Fruit fly (Drosophila melanogaster) whole organism, embryonic: ENCODE measurements around the gene Arl5.

Source experiments
- Abd-B ChIP-seq: fragments of 200-800 bp; sonication (Bioruptor generic); optimal IDR thresholded peaks from 2 replicates; lab custom pipeline; 2018; ENCODE audit warnings: missing biosample characterization, mild to moderate bottlenecking, missing genetic modification characterization, moderate library complexity
- Ada2b ChIP-seq: fragments of 200-800 bp; sonication (Bioruptor generic); IDR thresholded peaks from 2 replicates; pipeline ENCODE4 v1.3.6; 2022; ENCODE audit warnings: missing biosample characterization, missing genetic modification characterization
- C15 ChIP-seq: fragments of 200-800 bp; sonication (Bioruptor generic); IDR thresholded peaks from 3 replicates; pipeline ENCODE4 v1.3.6; 2022; ENCODE audit warnings: missing biosample characterization, missing genetic modification characterization
- CG10147 ChIP-seq: fragments of 200-800 bp; sonication (Bioruptor generic); optimal IDR thresholded peaks from 2 replicates; lab custom pipeline; 2019; ENCODE audit warnings: missing biosample characterization, mild to moderate bottlenecking, missing genetic modification characterization, moderate library complexity
- CG10274 ChIP-seq: fragments of 200-800 bp; sonication (Bioruptor generic); optimal IDR thresholded peaks from 3 replicates; lab custom pipeline; 2017; ENCODE audit warnings: missing biosample characterization, mild to moderate bottlenecking, missing genetic modification characterization
- CG10431 ChIP-seq: fragments of 200-800 bp; sonication (Bioruptor generic); optimal IDR thresholded peaks from 3 replicates; lab custom pipeline; 2018; ENCODE audit warnings: missing biosample characterization, mild to moderate bottlenecking, missing genetic modification characterization
- CG10654 ChIP-seq: fragments of 200-800 bp; sonication (Bioruptor generic); optimal IDR thresholded peaks from 2 replicates; lab custom pipeline; 2016; ENCODE audit warnings: missing biosample characterization, missing genetic modification characterization
- CG11247 ChIP-seq: fragments of 200-800 bp; sonication (Bioruptor generic); IDR thresholded peaks from 2 replicates; pipeline ENCODE4 v1.3.6; 2022; ENCODE audit warnings: missing biosample characterization, missing genetic modification characterization
- CG11398 ChIP-seq: fragments of 200-800 bp; sonication (Bioruptor generic); optimal IDR thresholded peaks from 2 replicates; lab custom pipeline; 2016; ENCODE audit warnings: missing biosample characterization, missing genetic modification characterization
- CG11695 ChIP-seq: fragments of 200-800 bp; sonication (Bioruptor generic); IDR thresholded peaks from 3 replicates; pipeline ENCODE4 v1.3.6; 2022; ENCODE audit warnings: missing biosample characterization, missing genetic modification characterization
- CG12155 ChIP-seq: fragments of 200-800 bp; sonication (Bioruptor generic); optimal IDR thresholded peaks from 3 replicates; lab custom pipeline; 2016; ENCODE audit warnings: missing biosample characterization, missing genetic modification characterization
- CG18262 ChIP-seq: fragments of 200-800 bp; optimal IDR thresholded peaks from 3 replicates; lab custom pipeline; 2019; ENCODE audit warnings: missing biosample characterization, mild to moderate bottlenecking, missing genetic modification characterization, moderate library complexity
- CG30403 ChIP-seq: fragments of 200-800 bp; sonication (Bioruptor generic); optimal IDR thresholded peaks from 3 replicates; lab custom pipeline; 2016; ENCODE audit warnings: missing biosample characterization, missing genetic modification characterization
- CG3163 ChIP-seq: fragments of 200-800 bp; sonication (Bioruptor generic); optimal IDR thresholded peaks from 3 replicates; lab custom pipeline; 2016; ENCODE audit warnings: missing biosample characterization, missing genetic modification characterization
- CG6254 ChIP-seq: fragments of 200-800 bp; sonication (Bioruptor generic); optimal IDR thresholded peaks from 3 replicates; lab custom pipeline; 2017; ENCODE audit warnings: mild to moderate bottlenecking, missing biosample characterization, missing genetic modification reagents, missing genetic modification characterization
- CG6683 ChIP-seq: fragments of 200-800 bp; sonication (Bioruptor generic); optimal IDR thresholded peaks from 2 replicates; lab custom pipeline; 2017; ENCODE audit warnings: missing biosample characterization, mild to moderate bottlenecking, missing genetic modification characterization, missing genetic modification reagents
- CG6791 ChIP-seq: fragments of 200-800 bp; sonication (Bioruptor generic); IDR thresholded peaks from 3 replicates; pipeline ENCODE4 v1.3.6; 2022; ENCODE audit warnings: missing biosample characterization, missing genetic modification characterization; ENCODE audit not compliant: partially characterized antibody
- CG8089 ChIP-seq: fragments of 200-800 bp; sonication (Bioruptor generic); optimal IDR thresholded peaks from 3 replicates; lab custom pipeline; 2016; ENCODE audit warnings: missing biosample characterization, missing genetic modification characterization
- CG8359 ChIP-seq: fragments of 200-800 bp; sonication (Bioruptor generic); optimal IDR thresholded peaks from 2 replicates; lab custom pipeline; 2017; ENCODE audit warnings: missing biosample characterization, mild to moderate bottlenecking, missing genetic modification characterization, borderline replicate concordance
- CHES-1-like ChIP-seq: fragments of 200-800 bp; sonication (Bioruptor generic); optimal IDR thresholded peaks from 2 replicates; lab custom pipeline; 2016; ENCODE audit warnings: missing biosample characterization, missing genetic modification characterization
- CkIIα-i1 ChIP-seq: fragments of 200-800 bp; sonication (Bioruptor generic); IDR thresholded peaks from 2 replicates; pipeline ENCODE4 v1.3.6; 2022; ENCODE audit warnings: missing biosample characterization, missing genetic modification characterization
- D19B ChIP-seq: fragments of 200-800 bp; sonication (Bioruptor generic); optimal IDR thresholded peaks from 2 replicates; lab custom pipeline; 2017; ENCODE audit warnings: missing biosample characterization, mild to moderate bottlenecking, missing genetic modification characterization
- Dad ChIP-seq: fragments of 200-800 bp; sonication (Bioruptor generic); optimal IDR thresholded peaks from 3 replicates; lab custom pipeline; 2016; ENCODE audit warnings: missing biosample characterization, missing genetic modification characterization
- Doc3 ChIP-seq: fragments of 200-800 bp; sonication (Bioruptor generic); IDR thresholded peaks from 3 replicates; pipeline ENCODE4 v1.3.6; 2022; ENCODE audit warnings: missing biosample characterization, missing genetic modification characterization; ENCODE audit not compliant: partially characterized antibody
- Drgx ChIP-seq: fragments of 200-800 bp; sonication (Bioruptor generic); IDR thresholded peaks from 2 replicates; pipeline ENCODE4 v1.3.6; 2022; ENCODE audit warnings: missing biosample characterization, missing genetic modification characterization
- ERR ChIP-seq: fragments of 200-800 bp; sonication (Bioruptor generic); optimal IDR thresholded peaks from 2 replicates; lab custom pipeline; 2016; ENCODE audit warnings: missing biosample characterization, missing genetic modification characterization
- Ets97D ChIP-seq: fragments of 200-800 bp; sonication (Bioruptor generic); optimal IDR thresholded peaks from 3 replicates; lab custom pipeline; 2016; ENCODE audit warnings: missing biosample characterization, missing genetic modification characterization
- Fer1 ChIP-seq: fragments of 200-800 bp; sonication (Bioruptor generic); optimal IDR thresholded peaks from 2 replicates; lab custom pipeline; 2017; ENCODE audit warnings: missing biosample characterization, mild to moderate bottlenecking, missing genetic modification characterization
- Hmx ChIP-seq: fragments of 200-800 bp; sonication (Bioruptor generic); optimal IDR thresholded peaks from 2 replicates; lab custom pipeline; 2016; ENCODE audit warnings: missing biosample characterization, missing genetic modification characterization
- Hr39 ChIP-seq: fragments of >200 bp; optimal IDR thresholded peaks from 2 replicates; lab custom pipeline; 2017
- Jarid2 ChIP-seq: fragments of 200-800 bp; sonication (Bioruptor generic); optimal IDR thresholded peaks from 3 replicates; lab custom pipeline; 2017; ENCODE audit warnings: mild to moderate bottlenecking, missing biosample characterization, missing genetic modification reagents, missing genetic modification characterization
- Mad ChIP-seq: fragments of 200-800 bp; sonication (Bioruptor generic); optimal IDR thresholded peaks from 2 replicates; lab custom pipeline; 2016; ENCODE audit warnings: missing biosample characterization, missing genetic modification characterization
- Meics ChIP-seq: fragments of 200-800 bp; sonication (Bioruptor generic); optimal IDR thresholded peaks from 2 replicates; lab custom pipeline; 2017; ENCODE audit warnings: missing biosample characterization, mild to moderate bottlenecking, missing genetic modification characterization
- Mes4 ChIP-seq: fragments of 200-800 bp; sonication (Bioruptor generic); optimal IDR thresholded peaks from 2 replicates; lab custom pipeline; 2016; ENCODE audit warnings: missing biosample characterization, missing genetic modification characterization
- NfI ChIP-seq: fragments of 200-800 bp; sonication (Bioruptor generic); optimal IDR thresholded peaks from 3 replicates; lab custom pipeline; 2018; ENCODE audit warnings: missing biosample characterization, mild to moderate bottlenecking, missing genetic modification characterization, moderate library complexity
- Oli ChIP-seq: fragments of 200-800 bp; sonication (Bioruptor generic); optimal IDR thresholded peaks from 2 replicates; lab custom pipeline; 2018; ENCODE audit warnings: missing biosample characterization, mild to moderate bottlenecking, missing genetic modification characterization, moderate library complexity
- Ptx1 ChIP-seq: fragments of 200-800 bp; sonication (Bioruptor generic); IDR thresholded peaks from 2 replicates; pipeline ENCODE4 v1.3.6; 2022; ENCODE audit warnings: missing biosample characterization, missing genetic modification characterization
- Usf ChIP-seq: fragments of 200-800 bp; sonication (Bioruptor generic); optimal IDR thresholded peaks from 2 replicates; lab custom pipeline; 2017; ENCODE audit warnings: missing genotype, missing biosample characterization, missing genetic modification characterization
- YL-1 ChIP-seq: fragments of 200-800 bp; sonication (Bioruptor generic); optimal IDR thresholded peaks from 3 replicates; lab custom pipeline; 2017; ENCODE audit warnings: missing biosample characterization, mild to moderate bottlenecking, missing genetic modification characterization
- ac ChIP-seq: fragments of 200-800 bp; sonication (Bioruptor generic); optimal IDR thresholded peaks from 3 replicates; lab custom pipeline; 2017; ENCODE audit warnings: missing biosample characterization, mild to moderate bottlenecking, missing genetic modification characterization
- crp ChIP-seq, 2 experiments: fragments of 200-800 bp; sonication (Bioruptor generic); optimal IDR thresholded peaks; 2 replicates in 1 of 2; 3 replicates in 1 of 2; lab custom pipeline; 2017; ENCODE audit warnings: missing biosample characterization in 2 of 2, missing genetic modification characterization in 2 of 2, mild to moderate bottlenecking in 1 of 2, moderate library complexity in 1 of 2
- cwo ChIP-seq: fragments of 200-800 bp; sonication (Bioruptor generic); optimal IDR thresholded peaks from 3 replicates; lab custom pipeline; 2017; ENCODE audit warnings: missing biosample characterization, missing genetic modification characterization, mild to moderate bottlenecking, moderate library complexity, missing genetic modification reagents
- grau ChIP-seq: fragments of 200-800 bp; optimal IDR thresholded peaks from 3 replicates; lab custom pipeline; 2019; ENCODE audit warnings: missing biosample characterization, mild to moderate bottlenecking, missing genetic modification characterization, moderate library complexity
- ken ChIP-seq: fragments of 200-800 bp; sonication (Bioruptor generic); IDR thresholded peaks from 3 replicates; pipeline ENCODE4 v1.3.6; 2022; ENCODE audit warnings: missing biosample characterization, missing genetic modification characterization
- lmd ChIP-seq: fragments of 200-800 bp; sonication (Bioruptor generic); IDR thresholded peaks from 2 replicates; pipeline ENCODE4 v1.3.6; 2022; ENCODE audit warnings: missing biosample characterization, missing genetic modification characterization
- mirr ChIP-seq: fragments of 200-800 bp; sonication (Bioruptor generic); optimal IDR thresholded peaks from 3 replicates; lab custom pipeline; 2018; ENCODE audit warnings: missing biosample characterization, mild to moderate bottlenecking, missing genetic modification characterization
- run ChIP-seq: fragments of 200-800 bp; sonication (Bioruptor generic); optimal IDR thresholded peaks from 3 replicates; lab custom pipeline; 2018; ENCODE audit warnings: missing biosample characterization, mild to moderate bottlenecking, missing genetic modification characterization
- sisA ChIP-seq: fragments of 200-800 bp; sonication (Bioruptor generic); IDR thresholded peaks from 2 replicates; pipeline ENCODE4 v1.3.6; 2022; ENCODE audit warnings: missing biosample characterization, missing genetic modification characterization
- slbo ChIP-seq: fragments of 200-800 bp; sonication (Bioruptor generic); IDR thresholded peaks from 2 replicates; pipeline ENCODE4 v1.3.6; 2022; ENCODE audit warnings: missing biosample characterization, missing genetic modification characterization
- sug ChIP-seq: fragments of 200-800 bp; optimal IDR thresholded peaks from 2 replicates; lab custom pipeline; 2019; ENCODE audit warnings: missing biosample characterization, mild to moderate bottlenecking, missing genetic modification characterization, moderate library complexity
- tap ChIP-seq: fragments of 200-800 bp; optimal IDR thresholded peaks from 3 replicates; lab custom pipeline; 2019; ENCODE audit warnings: missing biosample characterization, mild to moderate bottlenecking, missing genetic modification characterization, moderate library complexity
- tup ChIP-seq: fragments of 200-800 bp; sonication (Bioruptor generic); optimal IDR thresholded peaks from 2 replicates; lab custom pipeline; 2016; ENCODE audit warnings: missing biosample characterization, mild to moderate bottlenecking, missing genetic modification characterization, moderate library complexity

The Arl5 gene

DNA sequence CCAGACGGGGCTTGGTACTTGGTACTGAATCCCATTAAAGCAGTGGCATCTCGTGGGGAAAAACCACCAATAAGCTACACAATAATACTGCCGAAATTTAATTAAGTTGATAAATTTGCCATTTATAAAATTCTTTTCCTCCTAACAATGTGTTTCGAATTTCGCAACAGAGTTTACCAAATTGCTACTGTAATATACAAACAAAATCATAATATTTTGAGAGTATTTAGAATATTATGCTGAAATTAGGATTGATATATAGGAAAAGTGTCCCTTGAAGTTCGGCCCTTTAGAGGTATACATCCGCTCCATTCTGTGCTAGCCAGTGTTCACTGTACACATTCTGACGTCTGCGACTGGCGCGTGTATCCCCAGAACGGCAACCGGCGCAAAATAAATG is 15.0 kb downstream of the Arl5 start (continued):
- TF ChIP-seq CG8089 (GFP tag; lab: Kevin White, UChicago) (no peak), CG6254 (GFP tag; lab: Kevin White, UChicago) (no peak), CG6683 (GFP tag; lab: Kevin White, UChicago) (no peak), Doc3 (GFP tag; lab: Robert Waterston, UW) (no peak), Hmx (GFP tag; lab: Kevin White, UChicago) (no peak), CG12155 (GFP tag; lab: Kevin White, UChicago) (no peak), CG18262 (tag; lab: Kevin White, UChicago) (no peak), Drgx (no peak), CG8359 (GFP tag; lab: Kevin White, UChicago) (no peak), Hr39 (no peak), CG11695 (GFP tag; lab: Robert Waterston, UW) (0 out of 3 replicates have a peak, but pooled peaks have one; percentile 36), CG10431 (GFP tag; lab: Kevin White, UChicago) (no peak), cwo (GFP tag; lab: Kevin White, UChicago) (peak; percentile 14), CG11398 (GFP tag; lab: Kevin White, UChicago) (no peak), NfI (GFP tag; lab: Kevin White, UChicago) (no peak), CG10147 (GFP tag; lab: Kevin White, UChicago) (no peak), Jarid2 (no peak), Ada2b (GFP tag; lab: Robert Waterston, UW) (no peak), CG10654 (no peak), Dad (GFP tag; lab: Kevin White, UChicago) (no peak), ac (no peak), Mes4 (GFP tag; lab: Kevin White, UChicago) (no peak), D19B (GFP tag; lab: Kevin White, UChicago) (no peak), CG30403 (no peak), Fer1 (GFP tag; lab: Kevin White, UChicago) (no peak), slbo (peak; percentile 36; the same call in 1 of the 2 replicates), CG6791 (no peak), CG10274 (GFP tag; lab: Kevin White, UChicago) (no peak), mirr (no peak), Ets97D (GFP tag; lab: Kevin White, UChicago) (no peak), Abd-B (no peak), run (tag; lab: Kevin White, UChicago) (no peak), ken (GFP tag; lab: Robert Waterston, UW) (no peak), sisA (GFP tag; lab: Robert Waterston, UW) (no peak), Mad (no peak), tup (no peak), Oli (peak; percentile 18), C15 (GFP tag; lab: Robert Waterston, UW) (no peak), lmd (GFP tag; lab: Robert Waterston, UW) (0 out of 2 replicates have a peak, but pooled peaks have one; percentile 38), CHES-1-like (no peak), tap (no peak), Usf (GFP tag; lab: Kevin White, UChicago) (no peak), CkIIα-i1 (no peak), sug (tag; lab: Kevin White, UChicago) (no peak), crp (GFP tag; optimal IDR thresholded peaks at IDR 0.05; lab: Kevin White, UChicago) (no peak), Meics (GFP tag; lab: Kevin White, UChicago) (peak; percentile 33), grau (tag; lab: Kevin White, UChicago) (peak; percentile 76), CG3163 (GFP tag; lab: Kevin White, UChicago) (no peak), CG11247 (GFP tag; lab: Robert Waterston, UW) (no peak), ERR (GFP tag; lab: Kevin White, UChicago) (no peak), Ptx1 (0 out of 2 replicates have a peak, but pooled peaks have one; percentile 33), YL-1 (GFP tag; lab: Kevin White, UChicago) (no peak)
